Worm (Caenorhabditis elegans) whole organism, early embryonic: ENCODE results near the gene C06G3.3.

Source experiments
- B0310.2 ChIP-seq: sonication (generic microtip); optimal IDR thresholded peaks from 2 replicates; lab custom pipeline; 2016; ENCODE audit warnings: mild to moderate bottlenecking, missing genetic modification characterization, missing compliant biosample characterization
- F13C5.2 ChIP-seq: sonication (generic microtip); optimal IDR thresholded peaks from 2 replicates; lab custom pipeline; 2017; ENCODE audit warnings: mild to moderate bottlenecking, missing genetic modification characterization, inconsistent platforms, missing compliant biosample characterization
- ama-1 ChIP-seq: fragments of 150-350 bp; optimal IDR thresholded peaks from 2 replicates; lab custom pipeline; 2014
- ceh-13 ChIP-seq: fragments of 200-800 bp; sonication (Bioruptor generic); optimal IDR thresholded peaks from 2 replicates; lab custom pipeline; 2018; ENCODE audit warnings: mild to moderate bottlenecking, missing genetic modification characterization, missing compliant biosample characterization
- ceh-36 ChIP-seq: sonication (generic microtip); optimal IDR thresholded peaks from 2 replicates; lab custom pipeline; 2016; ENCODE audit warnings: missing genetic modification characterization, inconsistent platforms, missing compliant biosample characterization
- sea-1 ChIP-seq: fragments of 200-800 bp; sonication (Bioruptor generic); conservative IDR thresholded peaks from 2 replicates; pipeline ENCODE4 v1.3.6; 2022; ENCODE audit warnings: missing genetic modification characterization, missing compliant biosample characterization
- tbx-11 ChIP-seq: fragments of 200-800 bp; sonication (Bioruptor generic); IDR thresholded peaks from 2 replicates; pipeline ENCODE4 v1.3.6; 2022; ENCODE audit warnings: missing genetic modification characterization, missing compliant biosample characterization
- tra-4 ChIP-seq: sonication (generic microtip); optimal IDR thresholded peaks from 2 replicates; lab custom pipeline; 2017; ENCODE audit warnings: missing genetic modification characterization, missing compliant biosample characterization

- TF ChIP-seq tbx-11 (GFP tag; lab: Robert Waterston, UW) = no peak
- no peak for TF ChIP-seq tra-4 (tag; lab: Kevin White, UChicago)
- TF ChIP-seq ama-1 = no peak
- no peak for TF ChIP-seq ceh-36
- TF ChIP-seq ceh-13 (GFP tag; lab: Kevin White, UChicago) = no peak
- TF ChIP-seq sea-1 (GFP tag; lab: Robert Waterston, UW) = no peak
- TF ChIP-seq B0310.2 (tag; lab: Kevin White, UChicago) = no peak
- TF ChIP-seq F13C5.2 (tag; lab: Kevin White, UChicago) = no peak
Observed at ce11 chrIV:7010195-7010594, 25.7 kb upstream of the C06G3.3 start.
